Worm (Caenorhabditis elegans) whole organism, mixed stage, embryonic: ENCODE measurements around the gene nhr-281.
A peak's percentile ranks its signal among the peaks of the same experiment; 100 is the strongest.

ENCODE experiments used
- M03D4.4 ChIP-seq: sonication (generic microtip); optimal IDR thresholded peaks from 2 replicates; lab custom pipeline; 2017; ENCODE audit warnings: mild to moderate bottlenecking, missing genetic modification characterization, missing compliant biosample characterization
- bed-3 ChIP-seq: fragments of 200-800 bp; sonication (Bioruptor generic); optimal IDR thresholded peaks from 3 replicates; lab custom pipeline; 2018; ENCODE audit warnings: mild to moderate bottlenecking, missing genetic modification characterization, moderate library complexity, missing compliant biosample characterization
- blmp-1 ChIP-seq: fragments of 150-350 bp; optimal IDR thresholded peaks from 2 replicates; lab custom pipeline; 2014; ENCODE audit warnings: missing biosample characterization, missing genetic modification characterization
- ceh-39 ChIP-seq: fragments of 150-350 bp; optimal IDR thresholded peaks from 2 replicates; lab custom pipeline; 2014; ENCODE audit warnings: missing biosample characterization, missing genetic modification characterization
- ceh-83 ChIP-seq: fragments of 200-800 bp; sonication (Bioruptor generic); optimal IDR thresholded peaks from 2 replicates; lab custom pipeline; 2018; ENCODE audit warnings: mild to moderate bottlenecking, missing genetic modification characterization, missing compliant biosample characterization
- ces-1 ChIP-seq: fragments of 150-350 bp; optimal IDR thresholded peaks from 2 replicates; lab custom pipeline; 2014; ENCODE audit warnings: missing biosample characterization, missing genetic modification reagents, missing genetic modification characterization
- elt-1 ChIP-seq: sonication (generic microtip); optimal IDR thresholded peaks from 2 replicates; lab custom pipeline; 2017; ENCODE audit warnings: missing genetic modification characterization, mild to moderate bottlenecking, missing compliant biosample characterization, antibody characterized with exemption, moderate library complexity, borderline replicate concordance; ENCODE audit not compliant: insufficient read depth
- elt-3 ChIP-seq: fragments of 150-350 bp; optimal IDR thresholded peaks from 2 replicates; lab custom pipeline; 2014; ENCODE audit warnings: missing biosample characterization, missing genetic modification characterization
- flh-1 ChIP-seq: fragments of 200-800 bp; sonication (Bioruptor generic); optimal IDR thresholded peaks from 2 replicates; lab custom pipeline; 2018; ENCODE audit warnings: mild to moderate bottlenecking, missing genetic modification characterization, moderate library complexity, missing compliant biosample characterization
- ham-2 ChIP-seq: fragments of 200-800 bp; sonication (Bioruptor generic); optimal IDR thresholded peaks from 2 replicates; lab custom pipeline; 2018; ENCODE audit warnings: mild to moderate bottlenecking, missing genetic modification characterization, missing compliant biosample characterization
- hlh-1 ChIP-seq: fragments of 150-350 bp; optimal IDR thresholded peaks from 2 replicates; lab custom pipeline; 2014; ENCODE audit warnings: missing biosample characterization, missing genetic modification reagents, missing genetic modification characterization
- lin-13 ChIP-seq: fragments of 150-350 bp; optimal IDR thresholded peaks from 2 replicates; lab custom pipeline; 2014; ENCODE audit warnings: missing biosample characterization, missing genetic modification characterization
- lin-32 ChIP-seq: fragments of 200-800 bp; sonication (Bioruptor generic); optimal IDR thresholded peaks from 2 replicates; lab custom pipeline; 2018; ENCODE audit warnings: mild to moderate bottlenecking, missing genetic modification characterization, missing compliant biosample characterization
- lsy-2 ChIP-seq: fragments of 150-350 bp; optimal IDR thresholded peaks from 2 replicates; lab custom pipeline; 2014; ENCODE audit warnings: missing biosample characterization, missing genetic modification characterization
- mab-5 ChIP-seq: fragments of 150-350 bp; optimal IDR thresholded peaks from 2 replicates; lab custom pipeline; 2014; ENCODE audit warnings: missing biosample characterization, missing genetic modification characterization
- mep-1 ChIP-seq: fragments of 150-350 bp; optimal IDR thresholded peaks from 2 replicates; lab custom pipeline; 2017; ENCODE audit warnings: missing biosample characterization, missing genetic modification reagents, missing genetic modification characterization, inconsistent platforms
- nhr-12 ChIP-seq: fragments of 150-350 bp; optimal IDR thresholded peaks from 2 replicates; lab custom pipeline; 2014; ENCODE audit warnings: missing biosample characterization, missing genetic modification characterization
- nhr-2 ChIP-seq: fragments of 150-350 bp; optimal IDR thresholded peaks from 2 replicates; lab custom pipeline; 2014; ENCODE audit warnings: missing biosample characterization, missing genetic modification characterization
- nhr-237 ChIP-seq: fragments of 150-350 bp; optimal IDR thresholded peaks from 2 replicates; lab custom pipeline; 2014; ENCODE audit warnings: missing biosample characterization, missing genetic modification characterization
- nhr-28 ChIP-seq: fragments of 150-350 bp; optimal IDR thresholded peaks from 2 replicates; lab custom pipeline; 2014; ENCODE audit warnings: missing biosample characterization, missing genetic modification characterization
- nhr-76 ChIP-seq: sonication (generic microtip); optimal IDR thresholded peaks from 2 replicates; lab custom pipeline; 2017; ENCODE audit warnings: missing biosample characterization, missing genetic modification characterization
- pha-4 ChIP-seq: fragments of 150-350 bp; optimal IDR thresholded peaks from 2 replicates; lab custom pipeline; 2018; ENCODE audit warnings: missing biosample characterization, missing genetic modification reagents, missing genetic modification characterization
- snpc-4 ChIP-seq: fragments of 150-350 bp; optimal IDR thresholded peaks from 2 replicates; lab custom pipeline; 2014; ENCODE audit warnings: missing biosample characterization, missing genetic modification characterization
- sptf-1 ChIP-seq: sonication (generic microtip); optimal IDR thresholded peaks from 2 replicates; lab custom pipeline; 2017; ENCODE audit warnings: mild to moderate bottlenecking, missing genetic modification characterization, moderate library complexity, missing compliant biosample characterization
- tbx-8 ChIP-seq: fragments of 200-800 bp; sonication (Bioruptor generic); optimal IDR thresholded peaks from 2 replicates; lab custom pipeline; 2018; ENCODE audit warnings: mild to moderate bottlenecking, missing genetic modification characterization, moderate library complexity, missing compliant biosample characterization
- unc-120 ChIP-seq: sonication (generic microtip); optimal IDR thresholded peaks from 2 replicates; lab custom pipeline; 2017; ENCODE audit warnings: missing genetic modification characterization, missing compliant biosample characterization; ENCODE audit not compliant: poor library complexity, severe bottlenecking
- unc-39 ChIP-seq: fragments of 150-350 bp; optimal IDR thresholded peaks from 2 replicates; lab custom pipeline; 2014; ENCODE audit warnings: missing biosample characterization, missing genetic modification characterization
- unc-62 ChIP-seq: fragments of 150-350 bp; optimal IDR thresholded peaks from 2 replicates; lab custom pipeline; 2014; ENCODE audit warnings: missing biosample characterization, missing genetic modification reagents, missing genetic modification characterization
- ztf-11 ChIP-seq: fragments of 150-350 bp; optimal IDR thresholded peaks from 2 replicates; lab custom pipeline; 2014; ENCODE audit warnings: missing biosample characterization, missing genetic modification characterization

The nhr-281 gene

ce11 chrX:14098618-14099118, 14.6 kb downstream of the nhr-281 start, which contains the start of gene F16B12.4:
Gene F16B12.4 (minus strand): TSS chrX:14098668.
- no peak for TF ChIP-seq M03D4.4 (tag; lab: Kevin White, UChicago)
- no peak for TF ChIP-seq lin-13 (tag; lab: Kevin White, UChicago)
- TF ChIP-seq pha-4 (tag; lab: Kevin White, UChicago), result peak; percentile 14

ce11 chrX:14090990-14091389, 22.3 kb downstream of the nhr-281 start:
- TF ChIP-seq lin-13 (tag; lab: Kevin White, UChicago) (no peak), elt-1 (tag; lab: Kevin White, UChicago) (no peak), ztf-11 (tag; lab: Kevin White, UChicago) (no peak), pha-4 (tag; lab: Kevin White, UChicago) (no peak), lin-32 (GFP tag; lab: Kevin White, UChicago) (no peak), nhr-28 (tag; lab: Kevin White, UChicago) (no peak), ceh-83 (GFP tag; lab: Kevin White, UChicago) (no peak), elt-3 (tag; lab: Kevin White, UChicago) (no peak), bed-3 (no peak), hlh-1 (tag; lab: Kevin White, UChicago) (no peak), nhr-12 (tag; lab: Kevin White, UChicago) (no peak), nhr-2 (tag; lab: Kevin White, UChicago) (no peak), unc-39 (tag; lab: Kevin White, UChicago) (no peak), mab-5 (tag; lab: Kevin White, UChicago) (no peak)

DNA sequence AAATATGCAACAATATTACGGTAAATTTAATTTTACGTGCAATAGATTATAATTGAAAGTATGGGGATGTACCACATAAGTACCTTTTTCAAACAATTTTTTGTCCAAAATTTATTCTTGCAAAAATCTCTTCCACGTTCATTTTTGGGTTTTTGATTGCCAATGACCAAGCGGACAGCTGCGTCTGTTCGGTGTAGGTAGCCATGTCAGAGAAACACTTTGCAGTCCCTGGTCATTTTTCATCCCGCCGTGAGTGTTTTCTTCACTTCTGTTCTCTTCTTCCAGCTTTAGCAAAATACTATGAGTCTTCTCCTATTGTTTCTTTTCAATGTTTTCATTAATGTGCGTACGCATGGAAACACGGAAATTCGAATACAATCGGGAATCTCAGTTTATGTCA, 23.2 kb downstream of the nhr-281 start, which contains the start of gene dsl-4:
Gene dsl-4, plus strand, starts transcription at position 301 of the 400 bp plus-strand sequence.
- TF ChIP-seq unc-39 (tag; lab: Kevin White, UChicago) (no peak), mep-1 (tag; lab: Kevin White, UChicago) (no peak), sptf-1 (no peak), elt-3 (tag; lab: Kevin White, UChicago) (no peak), unc-62 (no peak), nhr-28 (tag; lab: Kevin White, UChicago) (no peak), blmp-1 (tag; lab: Kevin White, UChicago) (no peak), nhr-12 (tag; lab: Kevin White, UChicago) (no peak), ceh-83 (GFP tag; lab: Kevin White, UChicago) (no peak), M03D4.4 (tag; lab: Kevin White, UChicago) (no peak), snpc-4 (tag; lab: Kevin White, UChicago) (no peak), lin-32 (GFP tag; lab: Kevin White, UChicago) (no peak), lin-13 (tag; lab: Kevin White, UChicago) (no peak), mab-5 (tag; lab: Kevin White, UChicago) (no peak), ces-1 (GFP tag; lab: Kevin White, UChicago) (no peak), unc-120 (tag; lab: Kevin White, UChicago) (no peak), nhr-2 (tag; lab: Kevin White, UChicago) (no peak), nhr-76 (tag; lab: Kevin White, UChicago) (no peak), tbx-8 (GFP tag; lab: Kevin White, UChicago) (no peak), bed-3 (no peak)

- no peak for TF ChIP-seq lsy-2
- no peak for TF ChIP-seq bed-3
- no peak for TF ChIP-seq ceh-83 (GFP tag; lab: Kevin White, UChicago)
- TF ChIP-seq nhr-12 (tag; lab: Kevin White, UChicago), result no peak
- TF ChIP-seq ceh-39 (tag; lab: Kevin White, UChicago), result no peak
- no peak for TF ChIP-seq M03D4.4 (tag; lab: Kevin White, UChicago)
- TF ChIP-seq ham-2 (GFP tag; lab: Kevin White, UChicago), result no peak
- no peak for TF ChIP-seq elt-3 (tag; lab: Kevin White, UChicago)
- no peak for TF ChIP-seq flh-1 (GFP tag; lab: Kevin White, UChicago)
- TF ChIP-seq nhr-237 (tag; lab: Kevin White, UChicago), result no peak
- TF ChIP-seq unc-39 (tag; lab: Kevin White, UChicago), result no peak
Measured at ce11 chrX:14085208-14085607, 28.0 kb downstream of the nhr-281 start, which contains the start of gene F16B12.1. Gene F16B12.1 (plus strand): TSS chrX:14085508.

ce11 chrX:14084230-14084629, 29.0 kb downstream of the nhr-281 start, which contains the start of gene C33G3.6:
Gene C33G3.6 (minus strand): TSS chrX:14084330.
- TF ChIP-seq hlh-1 (tag; lab: Kevin White, UChicago), result peak; percentile 16
- no peak for TF ChIP-seq ceh-39 (tag; lab: Kevin White, UChicago)
